Worm (Caenorhabditis elegans): ENCODE measurements around the gene dmd-6.

- TF ChIP-seq dao-5 (tag; optimal IDR thresholded peaks at IDR 0.05) (no peak), W03F9.2 (tag; optimal IDR thresholded peaks at IDR 0.05) (no peak)
These were observed 44.8 kb upstream of the dmd-6 start for ce11 chrIV:14571626-14572025.

All from whole organism, L4/young adult.